Worm (Caenorhabditis elegans): ENCODE data around the gene F08B12.11.

The F08B12.11 gene

DNA sequence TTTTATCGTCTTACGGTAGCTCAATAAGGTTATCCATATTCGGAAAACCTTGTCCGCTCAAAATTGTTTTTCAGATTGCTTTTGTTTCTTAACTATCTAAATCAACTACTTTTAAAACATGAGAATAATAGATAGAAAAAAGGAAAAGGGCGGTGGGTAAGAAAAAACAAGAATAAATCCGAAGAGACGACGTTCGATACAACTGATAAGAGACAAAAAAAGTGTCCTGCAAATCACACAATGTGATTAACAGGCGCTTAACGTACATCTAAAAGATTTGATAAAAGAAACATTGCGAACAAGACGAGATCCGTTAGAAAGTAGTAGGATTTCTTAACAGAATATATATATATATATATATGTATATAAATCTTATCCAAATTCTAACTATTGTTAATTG lies 48.6 kb downstream of the F08B12.11 start, which contains the start of gene hum-4:
TSS of gene hum-4 (minus strand) at position 101 of the 400 bp plus-strand sequence.
- TF ChIP-seq ham-2 (GFP tag; optimal IDR thresholded peaks at IDR 0.05) (no peak), lsy-2 (tag; optimal IDR thresholded peaks at IDR 0.05) (no peak), hlh-1 (tag; optimal IDR thresholded peaks at IDR 0.05) (no peak), zip-8 (tag; optimal IDR thresholded peaks at IDR 0.05) (no peak), drap-1 (GFP tag; optimal IDR thresholded peaks at IDR 0.05) (no peak), sem-2 (GFP tag; optimal IDR thresholded peaks at IDR 0.05) (no peak), nhr-28 (tag; optimal IDR thresholded peaks at IDR 0.05) (no peak)
